Worm (Caenorhabditis elegans) whole organism, L3 larva: ENCODE results near the gene osm-1.

Source experiments
- R02D3.7 ChIP-seq: fragments of 150-350 bp; optimal IDR thresholded peaks from 2 replicates; lab custom pipeline; 2014; ENCODE audit warnings: missing biosample characterization, missing genetic modification characterization
- ZK546.5 ChIP-seq: sonication (generic microtip); optimal IDR thresholded peaks from 2 replicates; lab custom pipeline; 2017; ENCODE audit warnings: missing biosample characterization, missing genetic modification characterization
- ceh-16 ChIP-seq: sonication (generic microtip); optimal IDR thresholded peaks from 2 replicates; lab custom pipeline; 2017; ENCODE audit warnings: missing biosample characterization, missing genetic modification characterization
- ceh-28 ChIP-seq: fragments of 150-350 bp; optimal IDR thresholded peaks from 2 replicates; lab custom pipeline; 2014; ENCODE audit warnings: missing biosample characterization, missing genetic modification reagents, missing genetic modification characterization
- ceh-82 ChIP-seq: fragments of 150-350 bp; optimal IDR thresholded peaks from 2 replicates; lab custom pipeline; 2014; ENCODE audit warnings: missing biosample characterization, missing genetic modification characterization
- ceh-9 ChIP-seq: sonication (generic microtip); optimal IDR thresholded peaks from 2 replicates; lab custom pipeline; 2018; ENCODE audit warnings: missing biosample characterization, missing genetic modification characterization
- daf-12 ChIP-seq: fragments of 150-350 bp; optimal IDR thresholded peaks from 2 replicates; lab custom pipeline; 2014; ENCODE audit warnings: missing biosample characterization, missing genetic modification reagents, missing genetic modification characterization
- egl-5 ChIP-seq: fragments of 150-350 bp; optimal IDR thresholded peaks from 2 replicates; lab custom pipeline; 2017; ENCODE audit warnings: missing biosample characterization, missing genetic modification reagents, missing genetic modification characterization, inconsistent platforms
- elt-1 ChIP-seq: fragments of 150-350 bp; optimal IDR thresholded peaks from 2 replicates; lab custom pipeline; 2014; ENCODE audit warnings: missing biosample characterization, missing genetic modification characterization
- elt-2 ChIP-seq: sonication (generic microtip); optimal IDR thresholded peaks from 2 replicates; lab custom pipeline; 2016; ENCODE audit warnings: missing genetic modification reagents, mild to moderate bottlenecking, missing genetic modification characterization, missing compliant biosample characterization
- elt-3 ChIP-seq, 3 experiments: fragments of 150-350 bp in 1 of 3; sonication (generic microtip) in 2 of 3; optimal IDR thresholded peaks; 2 replicates in 2 of 3; 4 replicates in 1 of 3; lab custom pipeline; 2014 to 2017; ENCODE audit warnings: missing biosample characterization in 3 of 3, missing genetic modification characterization in 3 of 3
- eor-1 ChIP-seq, 2 experiments: fragments of 150-350 bp; optimal IDR thresholded peaks; 2 replicates each; lab custom pipeline; 2014 to 2018; ENCODE audit warnings: missing biosample characterization in 2 of 2, missing genetic modification characterization in 2 of 2
- fkh-10 ChIP-seq: sonication (generic microtip); optimal IDR thresholded peaks from 2 replicates; lab custom pipeline; 2017; ENCODE audit warnings: missing biosample characterization, missing genetic modification reagents, missing genetic modification characterization
- fkh-2 ChIP-seq: fragments of 150-350 bp; optimal IDR thresholded peaks from 2 replicates; lab custom pipeline; 2014; ENCODE audit warnings: missing biosample characterization, missing genetic modification reagents, missing genetic modification characterization
- fos-1 ChIP-seq: fragments of 150-350 bp; optimal IDR thresholded peaks from 2 replicates; lab custom pipeline; 2014; ENCODE audit warnings: missing biosample characterization, missing genetic modification characterization
- hmg-11 ChIP-seq: sonication (generic microtip); optimal IDR thresholded peaks from 2 replicates; lab custom pipeline; 2016; ENCODE audit warnings: missing genetic modification characterization, missing compliant biosample characterization
- jun-1 ChIP-seq: fragments of 150-350 bp; optimal IDR thresholded peaks from 2 replicates; lab custom pipeline; 2014; ENCODE audit warnings: missing biosample characterization, missing genetic modification reagents, missing genetic modification characterization
- lin-15B ChIP-seq: fragments of 150-350 bp; optimal IDR thresholded peaks from 2 replicates; lab custom pipeline; 2014; ENCODE audit warnings: missing biosample characterization, missing genetic modification characterization
- lin-39 ChIP-seq: fragments of 150-350 bp; optimal IDR thresholded peaks from 2 replicates; lab custom pipeline; 2018; ENCODE audit warnings: missing biosample characterization, missing genetic modification reagents, missing genetic modification characterization
- mdl-1 ChIP-seq: fragments of 150-350 bp; optimal IDR thresholded peaks from 2 replicates; lab custom pipeline; 2014; ENCODE audit warnings: missing biosample characterization, missing genetic modification characterization
- mml-1 ChIP-seq: fragments of 150-350 bp; sonication (generic microtip); optimal IDR thresholded peaks from 3 replicates; lab custom pipeline; 2014; ENCODE audit warnings: missing biosample characterization, missing genetic modification characterization
- nfya-1 ChIP-seq: sonication (generic microtip); optimal IDR thresholded peaks from 2 replicates; lab custom pipeline; 2017; ENCODE audit warnings: missing genetic modification characterization, mild to moderate bottlenecking, missing compliant biosample characterization, antibody characterized with exemption, moderate library complexity; ENCODE audit not compliant: insufficient read depth
- nhr-12 ChIP-seq: fragments of 150-350 bp; optimal IDR thresholded peaks from 2 replicates; lab custom pipeline; 2014; ENCODE audit warnings: missing biosample characterization, missing genetic modification characterization
- nhr-23 ChIP-seq: fragments of 150-350 bp; optimal IDR thresholded peaks from 2 replicates; lab custom pipeline; 2014; ENCODE audit warnings: missing biosample characterization, missing genetic modification reagents, missing genetic modification characterization
- nhr-237 ChIP-seq: fragments of 150-350 bp; optimal IDR thresholded peaks from 2 replicates; lab custom pipeline; 2014; ENCODE audit warnings: missing biosample characterization, missing genetic modification characterization
- nhr-25 ChIP-seq: sonication (generic microtip); optimal IDR thresholded peaks from 2 replicates; lab custom pipeline; 2017; ENCODE audit warnings: missing biosample characterization, missing genetic modification characterization
- nhr-43 ChIP-seq: sonication (generic microtip); optimal IDR thresholded peaks from 2 replicates; lab custom pipeline; 2016; ENCODE audit warnings: mild to moderate bottlenecking, missing genetic modification characterization, missing compliant biosample characterization; ENCODE audit not compliant: poor library complexity, severe bottlenecking
- nhr-67 ChIP-seq: fragments of 150-350 bp; optimal IDR thresholded peaks from 2 replicates; lab custom pipeline; 2014; ENCODE audit warnings: missing biosample characterization, missing genetic modification characterization
- nhr-76 ChIP-seq: fragments of 150-350 bp; sonication (generic microtip); optimal IDR thresholded peaks from 5 replicates; lab custom pipeline; 2014; ENCODE audit warnings: missing biosample characterization, missing genetic modification characterization
- nhr-77 ChIP-seq: fragments of 150-350 bp; optimal IDR thresholded peaks from 2 replicates; lab custom pipeline; 2014; ENCODE audit warnings: missing biosample characterization, missing genetic modification characterization
- pha-4 ChIP-seq: fragments of 150-350 bp; optimal IDR thresholded peaks from 2 replicates; lab custom pipeline; 2014; ENCODE audit warnings: missing biosample characterization, missing genetic modification reagents, missing genetic modification characterization
- sea-2 ChIP-seq: fragments of 150-350 bp; sonication (generic microtip); optimal IDR thresholded peaks from 4 replicates; lab custom pipeline; 2014; ENCODE audit warnings: missing biosample characterization, missing genetic modification reagents, missing genetic modification characterization
- skn-1 ChIP-seq: fragments of 150-350 bp; optimal IDR thresholded peaks from 2 replicates; lab custom pipeline; 2014; ENCODE audit warnings: missing biosample characterization, missing genetic modification characterization
- tbx-2 ChIP-seq: sonication (generic microtip); optimal IDR thresholded peaks from 2 replicates; lab custom pipeline; 2016; ENCODE audit warnings: mild to moderate bottlenecking, missing genetic modification characterization, missing compliant biosample characterization
- unc-39 ChIP-seq: sonication (generic microtip); optimal IDR thresholded peaks from 4 replicates; lab custom pipeline; 2017; ENCODE audit warnings: missing biosample characterization, missing genetic modification characterization
- unc-62 ChIP-seq: fragments of 150-350 bp; sonication (generic microtip); optimal IDR thresholded peaks from 4 replicates; lab custom pipeline; 2014; ENCODE audit warnings: missing biosample characterization, missing genetic modification reagents, missing genetic modification characterization
- zag-1 ChIP-seq: fragments of 150-350 bp; optimal IDR thresholded peaks from 2 replicates; lab custom pipeline; 2014; ENCODE audit warnings: missing biosample characterization, missing genetic modification characterization
- ztf-11 ChIP-seq: fragments of 150-350 bp; optimal IDR thresholded peaks from 2 replicates; lab custom pipeline; 2014; ENCODE audit warnings: missing biosample characterization, missing genetic modification characterization
- ztf-4 ChIP-seq: fragments of 150-350 bp; optimal IDR thresholded peaks from 2 replicates; lab custom pipeline; 2014; ENCODE audit warnings: missing biosample characterization, missing genetic modification characterization

osm-1 gene

ce11 chrX:16540374-16540773 lies at the start of gene osm-1:
osm-1 (plus strand) TSS chrX:16540674.
- TF ChIP-seq nfya-1 (tag; lab: Kevin White, UChicago) (no peak), lin-39 (tag; lab: Kevin White, UChicago) (no peak), hmg-11 (tag; lab: Kevin White, UChicago) (no peak), nhr-23 (tag; lab: Kevin White, UChicago) (no peak), fkh-2 (tag; lab: Kevin White, UChicago) (no peak), eor-1 (tag; optimal IDR thresholded peaks at IDR 0.05; lab: Kevin White, UChicago) (no peak), egl-5 (tag; lab: Kevin White, UChicago) (no peak), R02D3.7 (tag; lab: Kevin White, UChicago) (no peak), ceh-16 (tag; lab: Kevin White, UChicago) (no peak), pha-4 (tag; lab: Kevin White, UChicago) (no peak), unc-62 (GFP tag; lab: Kevin White, UChicago) (no peak), ZK546.5 (tag; lab: Kevin White, UChicago) (no peak), nhr-237 (tag; lab: Kevin White, UChicago) (no peak), ceh-28 (tag; lab: Kevin White, UChicago) (no peak)

- TF ChIP-seq ztf-11 (tag; lab: Kevin White, UChicago) (no peak), tbx-2 (tag; lab: Kevin White, UChicago) (no peak), nhr-237 (tag; lab: Kevin White, UChicago) (no peak), ceh-9 (tag; lab: Kevin White, UChicago) (no peak), mdl-1 (no peak), nhr-43 (tag; lab: Kevin White, UChicago) (no peak), elt-1 (tag; lab: Kevin White, UChicago) (no peak), zag-1 (no peak), mml-1 (tag; lab: Kevin White, UChicago) (no peak), egl-5 (tag; lab: Kevin White, UChicago) (no peak), nhr-76 (tag; lab: Kevin White, UChicago) (no peak), ceh-16 (tag; lab: Kevin White, UChicago) (no peak), nhr-77 (tag; lab: Kevin White, UChicago) (no peak)
Measured at ce11 chrX:16490753-16491152, 49.7 kb upstream of the osm-1 start.

- TF ChIP-seq nhr-67 (no peak), mdl-1 (no peak), zag-1 (no peak), daf-12 (tag; lab: Kevin White, UChicago) (no peak), sea-2 (no peak)
Measured at ce11 chrX:16494630-16495029, 45.8 kb upstream of the osm-1 start, which contains the start of gene K05G3.2. K05G3.2 (plus strand) TSS chrX:16494930.

ce11 chrX:16501032-16501431 lies 39.4 kb upstream of the osm-1 start, which contains the start of gene K05G3.1:
K05G3.1 (plus strand) TSS chrX:16501332.
- TF ChIP-seq nhr-12 (tag; lab: Kevin White, UChicago) (no peak), ceh-9 (tag; lab: Kevin White, UChicago) (no peak), ztf-11 (tag; lab: Kevin White, UChicago) (no peak), R02D3.7 (tag; lab: Kevin White, UChicago) (no peak), ceh-28 (tag; lab: Kevin White, UChicago) (no peak), ceh-82 (tag; lab: Kevin White, UChicago) (no peak), eor-1 (tag; optimal IDR thresholded peaks at IDR 0.05; lab: Kevin White, UChicago) (no peak), tbx-2 (tag; lab: Kevin White, UChicago) (no peak), daf-12 (tag; lab: Kevin White, UChicago) (no peak), elt-1 (tag; lab: Kevin White, UChicago) (no peak)

- TF ChIP-seq elt-2 (tag; lab: Kevin White, UChicago) (peak; percentile 18), nhr-25 (tag; lab: Kevin White, UChicago) (no peak), nfya-1 (tag; lab: Kevin White, UChicago) (peak; percentile 13)
Measured at ce11 chrX:16502997-16503396, 37.5 kb upstream of the osm-1 start.

ce11 chrX:16505348-16505747 lies 35.1 kb upstream of the osm-1 start, which contains the start of gene T25D1.3:
T25D1.3 (plus strand) TSS chrX:16505648.
- TF ChIP-seq fkh-10 (GFP tag; lab: Kevin White, UChicago) (no peak), ceh-16 (tag; lab: Kevin White, UChicago) (no peak), jun-1 (tag; lab: Kevin White, UChicago) (no peak), lin-15B (tag; lab: Kevin White, UChicago) (no peak), ceh-9 (tag; lab: Kevin White, UChicago) (no peak), skn-1 (tag; lab: Kevin White, UChicago) (no peak), unc-39 (no peak), egl-5 (tag; lab: Kevin White, UChicago) (no peak), nhr-12 (tag; lab: Kevin White, UChicago) (no peak), elt-3 (tag; optimal IDR thresholded peaks at IDR 0.05; lab: Kevin White, UChicago) (no peak), nfya-1 (tag; lab: Kevin White, UChicago) (no peak), ZK546.5 (tag; lab: Kevin White, UChicago) (no peak), elt-2 (tag; lab: Kevin White, UChicago) (no peak), fos-1 (tag; lab: Kevin White, UChicago) (no peak), ztf-4 (tag; lab: Kevin White, UChicago) (no peak), lin-39 (tag; lab: Kevin White, UChicago) (no peak), elt-1 (tag; lab: Kevin White, UChicago) (no peak)
- TF ChIP-seq, all 47 proteins: peak for 0
